Worm (Caenorhabditis elegans) whole organism, L4/young adult: ENCODE data around the gene C35A5.4.

Experiments used
- W03F9.2 ChIP-seq: fragments of 150-350 bp; optimal IDR thresholded peaks from 2 replicates; lab custom pipeline; 2014; ENCODE audit warnings: missing biosample characterization, missing genetic modification characterization
- dao-5 ChIP-seq: sonication (generic microtip); optimal IDR thresholded peaks from 2 replicates; lab custom pipeline; 2016; ENCODE audit warnings: missing genotype, missing genetic modification characterization, moderate library complexity, missing compliant biosample characterization
- him-1 ChIP-seq: sonication (generic microtip); optimal IDR thresholded peaks from 2 replicates; lab custom pipeline; 2016; ENCODE audit warnings: missing genotype, missing genetic modification reagents, missing genetic modification characterization, missing compliant biosample characterization

- TF ChIP-seq him-1 (tag; lab: Kevin White, UChicago), result no peak
- no peak for TF ChIP-seq W03F9.2 (tag; lab: Kevin White, UChicago)
- no peak for TF ChIP-seq dao-5 (tag; lab: Kevin White, UChicago)
These were observed 4.5 kb downstream of the C35A5.4 start, which contains the start of gene C35A5.3 for ce11 chrV:10501295-10501694.
